Fruit fly (Drosophila melanogaster) Kc167 (cell line): Measurements from ENCODE around the gene Lmx1a.

Experiments
- Myc ChIP-seq: fragments of >200 bp; optimal IDR thresholded peaks from 2 replicates; lab custom pipeline; 2017; ENCODE audit warnings: missing external identifiers
- Sin3A ChIP-seq: fragments of >200 bp; optimal IDR thresholded peaks from 2 replicates; lab custom pipeline; 2018; ENCODE audit warnings: missing external identifiers
- h ChIP-seq: fragments of >200 bp; optimal IDR thresholded peaks from 3 replicates; lab custom pipeline; 2018; ENCODE audit warnings: missing external identifiers
- insv ChIP-seq: fragments of >200 bp; optimal IDR thresholded peaks from 3 replicates; lab custom pipeline; 2018; ENCODE audit warnings: missing external identifiers
- psq ChIP-seq: fragments of >200 bp; optimal IDR thresholded peaks from 2 replicates; lab custom pipeline; 2017; ENCODE audit warnings: missing external identifiers
- ttk ChIP-seq: sonication (Bioruptor generic); optimal IDR thresholded peaks from 2 replicates; lab custom pipeline; 2017; ENCODE audit warnings: missing external identifiers

Gene Lmx1a

dm6 chr3L:12336339-12336738, 7.3 kb downstream of the Lmx1a start, which contains the start of gene CG10418:
CG10418 (plus strand) TSS chr3L:12336676.
- TF ChIP-seq Sin3A (lab: Kevin White, UChicago), result no peak
- TF ChIP-seq psq (lab: Kevin White, UChicago), result no peak
- TF ChIP-seq h (lab: Kevin White, UChicago), result no peak
- no peak for TF ChIP-seq Myc
- TF ChIP-seq ttk (lab: Kevin White, UChicago), result no peak
- no peak for TF ChIP-seq insv (lab: Kevin White, UChicago)

DNA sequence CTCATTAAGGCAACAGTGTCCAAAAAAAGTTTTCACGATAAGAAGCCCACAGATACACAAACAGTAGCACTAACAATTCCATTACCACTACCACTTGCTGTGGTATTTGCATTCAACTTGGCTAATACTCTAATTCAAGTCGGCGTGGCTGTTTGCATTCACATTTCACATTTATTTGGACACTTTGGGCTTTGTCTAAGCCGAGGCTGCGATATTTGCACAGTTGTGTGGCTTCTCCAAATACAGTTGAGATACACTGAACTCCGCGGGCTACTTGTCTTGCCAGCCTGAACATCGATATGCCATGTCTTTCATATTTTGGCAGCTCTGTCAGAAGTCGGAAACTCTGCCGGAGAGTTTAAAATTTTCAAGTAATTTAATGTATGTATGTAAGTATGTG, 21.3 kb downstream of the Lmx1a start:
- TF ChIP-seq Sin3A (lab: Kevin White, UChicago) (no peak), ttk (lab: Kevin White, UChicago) (no peak), psq (lab: Kevin White, UChicago) (no peak), h (lab: Kevin White, UChicago) (no peak), Myc (no peak), insv (lab: Kevin White, UChicago) (no peak)

DNA sequence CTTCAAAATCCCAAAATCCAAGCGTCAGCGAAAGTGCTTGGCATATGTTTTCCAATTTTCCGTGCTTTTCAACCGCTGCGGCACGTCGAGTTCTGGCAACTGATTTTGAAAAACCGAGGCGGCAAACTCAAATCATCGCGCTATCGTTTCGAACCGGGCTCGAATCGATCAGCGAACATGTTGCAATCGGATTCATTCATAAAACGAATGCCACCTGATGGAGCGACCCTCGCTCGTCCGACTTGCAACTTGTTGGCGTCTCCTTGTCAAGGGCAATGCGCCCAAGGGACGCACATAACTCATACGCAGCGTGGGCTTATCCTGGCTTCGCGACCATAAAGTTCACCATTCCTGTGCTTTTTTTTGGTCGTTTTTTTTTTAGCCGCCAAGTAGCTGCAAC, 22.4 kb downstream of the Lmx1a start, which contains the start of gene CrzR:
Gene CrzR, minus strand, starts transcription at position 105 of the 400 bp plus-strand sequence.
- TF ChIP-seq h (lab: Kevin White, UChicago) (no peak), insv (lab: Kevin White, UChicago) (no peak), Myc (no peak), Sin3A (lab: Kevin White, UChicago) (no peak), psq (lab: Kevin White, UChicago) (no peak), ttk (lab: Kevin White, UChicago) (no peak)

- TF ChIP-seq insv (lab: Kevin White, UChicago) (no peak), psq (lab: Kevin White, UChicago) (no peak), Myc (no peak), ttk (lab: Kevin White, UChicago) (no peak), Sin3A (lab: Kevin White, UChicago) (no peak), h (lab: Kevin White, UChicago) (no peak)
Measured at dm6 chr3L:12363729-12364128, 34.7 kb downstream of the Lmx1a start.

DNA sequence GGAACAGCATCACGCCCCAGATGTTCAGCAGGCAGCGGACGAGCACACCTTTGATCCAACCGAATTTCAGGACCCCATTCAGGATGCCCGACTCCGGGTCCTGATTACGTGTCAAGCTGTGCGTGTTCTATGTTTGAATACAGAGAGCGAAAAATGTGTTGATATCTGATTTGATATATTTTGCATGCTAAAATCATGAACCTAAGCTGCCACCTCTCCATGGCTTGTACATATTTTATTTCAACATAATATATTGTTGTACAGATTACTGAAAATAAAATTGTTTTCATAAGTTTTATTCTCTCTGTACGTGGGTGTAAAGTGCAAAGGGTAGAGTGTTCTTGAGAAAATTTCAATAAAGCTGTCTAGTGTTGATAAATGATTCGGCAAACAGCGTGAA, 45.4 kb downstream of the Lmx1a start:
- TF ChIP-seq Sin3A (lab: Kevin White, UChicago) (no peak), insv (lab: Kevin White, UChicago) (no peak), h (lab: Kevin White, UChicago) (no peak), psq (lab: Kevin White, UChicago) (no peak)

DNA sequence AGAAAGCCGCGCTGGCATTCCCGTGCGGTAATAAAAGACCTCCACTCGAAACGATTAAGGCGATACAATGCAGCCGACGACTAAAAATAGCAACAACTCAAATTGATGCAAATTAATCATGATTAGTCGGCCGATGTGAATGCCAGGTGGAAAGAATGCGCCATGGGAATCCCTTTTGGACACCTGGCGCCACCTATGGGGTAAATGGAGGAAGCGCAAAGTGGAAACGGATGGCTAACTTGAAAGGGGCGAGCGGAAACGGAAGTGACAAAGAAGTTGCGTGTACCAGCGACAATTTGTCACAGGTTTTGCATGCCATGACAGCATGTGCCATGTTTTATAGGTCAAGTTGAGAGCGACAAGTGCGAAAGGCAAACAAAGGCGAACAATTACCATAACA, 51.6 kb downstream of the Lmx1a start:
- TF ChIP-seq ttk (lab: Kevin White, UChicago) (no peak), psq (lab: Kevin White, UChicago) (no peak), h (lab: Kevin White, UChicago) (no peak)
